Fruit fly (Drosophila melanogaster) whole organism: ENCODE measurements around the gene jdp.

Experiments
- CG8478 ChIP-seq: fragments of >200 bp; optimal IDR thresholded peaks from 2 replicates; lab custom pipeline; 2018; ENCODE audit warnings: inconsistent platforms
- EcR ChIP-seq, 2 experiments: fragments of >200 bp; optimal IDR thresholded peaks; 2 replicates each; lab custom pipeline; 2017; ENCODE audit warnings: missing biosample characterization in 2 of 2, missing genetic modification characterization in 2 of 2, missing genetic modification reagents in 2 of 2
- pan ChIP-seq: fragments of >200 bp; optimal IDR thresholded peaks from 2 replicates; lab custom pipeline; 2017
- psq ChIP-seq: fragments of >200 bp; optimal IDR thresholded peaks from 2 replicates; lab custom pipeline; 2017
- usp ChIP-seq: fragments of >200 bp; optimal IDR thresholded peaks from 2 replicates; lab custom pipeline; 2017; ENCODE audit warnings: missing biosample characterization, missing genetic modification characterization, mixed read lengths

DNA sequence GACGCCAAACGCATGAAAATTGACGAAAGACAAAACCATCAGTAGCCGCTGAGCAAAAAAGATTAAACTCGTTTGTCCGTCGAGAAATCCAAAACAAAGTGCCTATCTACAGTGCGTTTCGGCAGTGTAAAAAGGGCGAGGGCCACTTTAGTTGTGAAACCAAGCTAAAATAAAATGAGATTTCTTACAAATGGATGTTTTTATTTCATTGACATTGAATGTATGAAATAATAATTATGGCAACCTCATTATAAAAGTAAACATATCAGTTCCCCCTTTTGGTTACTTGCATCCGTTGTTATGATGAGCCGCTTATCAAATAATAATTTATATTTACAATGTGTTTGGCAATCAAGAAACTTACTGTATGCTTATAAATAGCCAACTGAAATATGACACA lies 37.6 kb upstream of the jdp start:
- TF ChIP-seq psq (lab: Kevin White, UChicago) (no peak), CG8478 (no peak), usp (GFP tag; lab: Kevin White, UChicago) (no peak), EcR (GFP tag; optimal IDR thresholded peaks at IDR 0.05; lab: Kevin White, UChicago) (no peak), pan (lab: Kevin White, UChicago) (no peak)
